Fruit fly (Drosophila melanogaster) whole organism, prepupa: ENCODE measurements around the gene dl.

ENCODE experiments used
- Blimp-1 ChIP-seq: fragments of 200-800 bp; sonication (Bioruptor generic); optimal IDR thresholded peaks from 3 replicates; lab custom pipeline; 2017; ENCODE audit warnings: missing biosample characterization, missing genetic modification characterization, mild to moderate bottlenecking, moderate library complexity, missing genetic modification reagents
- CG10669 ChIP-seq: fragments of 200-800 bp; sonication (Bioruptor generic); optimal IDR thresholded peaks from 3 replicates; lab custom pipeline; 2018; ENCODE audit warnings: missing biosample characterization, mild to moderate bottlenecking, missing genetic modification characterization, moderate library complexity
- CG11294 ChIP-seq: fragments of 200-800 bp; sonication (Bioruptor generic); IDR thresholded peaks from 2 replicates; pipeline ENCODE4 v1.3.6; 2022; ENCODE audit warnings: missing biosample characterization, missing genetic modification characterization
- CG11762 ChIP-seq: fragments of 200-800 bp; sonication (Bioruptor generic); optimal IDR thresholded peaks from 3 replicates; lab custom pipeline; 2016; ENCODE audit warnings: missing biosample characterization, missing genetic modification characterization; ENCODE audit not compliant: insufficient read depth
- CG15336 ChIP-seq: fragments of 200-800 bp; sonication (Bioruptor generic); IDR thresholded peaks from 2 replicates; pipeline ENCODE4 v1.3.6; 2022; ENCODE audit warnings: missing biosample characterization, missing genetic modification characterization
- CG1621 ChIP-seq: fragments of 200-800 bp; sonication (Bioruptor generic); optimal IDR thresholded peaks from 3 replicates; lab custom pipeline; 2018; ENCODE audit warnings: missing biosample characterization, mild to moderate bottlenecking, missing genetic modification characterization
- CG3032 ChIP-seq: fragments of 200-800 bp; optimal IDR thresholded peaks from 2 replicates; lab custom pipeline; 2019; ENCODE audit warnings: missing biosample characterization, mild to moderate bottlenecking, missing genetic modification characterization, moderate library complexity
- CG31627 ChIP-seq: fragments of 200-800 bp; sonication (Bioruptor generic); optimal IDR thresholded peaks from 3 replicates; lab custom pipeline; 2016; ENCODE audit warnings: missing biosample characterization, missing genetic modification characterization
- CG32006 ChIP-seq: fragments of 200-800 bp; sonication (Bioruptor generic); optimal IDR thresholded peaks from 3 replicates; lab custom pipeline; 2017; ENCODE audit warnings: missing biosample characterization, mild to moderate bottlenecking, missing genetic modification characterization
- CG34406 ChIP-seq: fragments of 200-800 bp; sonication (Bioruptor generic); optimal IDR thresholded peaks from 3 replicates; lab custom pipeline; 2016; ENCODE audit warnings: missing biosample characterization, missing genetic modification characterization
- CG3919 ChIP-seq: fragments of 200-800 bp; sonication (Bioruptor generic); optimal IDR thresholded peaks from 3 replicates; lab custom pipeline; 2016; ENCODE audit warnings: missing biosample characterization, missing genetic modification characterization
- CG4318 ChIP-seq: fragments of 200-800 bp; sonication (Bioruptor generic); optimal IDR thresholded peaks from 3 replicates; lab custom pipeline; 2017; ENCODE audit warnings: missing biosample characterization, mild to moderate bottlenecking, missing genetic modification characterization
- CG6163 ChIP-seq: fragments of 200-800 bp; sonication (Bioruptor generic); IDR thresholded peaks from 3 replicates; pipeline ENCODE4 v1.3.6; 2022; ENCODE audit warnings: missing biosample characterization, missing genetic modification characterization
- CG6276 ChIP-seq: fragments of 200-800 bp; sonication (Bioruptor generic); optimal IDR thresholded peaks from 2 replicates; lab custom pipeline; 2017; ENCODE audit warnings: missing biosample characterization, mild to moderate bottlenecking, missing genetic modification characterization
- CG6792 ChIP-seq: fragments of 200-800 bp; sonication (Bioruptor generic); optimal IDR thresholded peaks from 3 replicates; lab custom pipeline; 2016; ENCODE audit warnings: missing biosample characterization, missing genetic modification characterization
- CG6808 ChIP-seq: fragments of 200-800 bp; sonication (Bioruptor generic); optimal IDR thresholded peaks from 3 replicates; lab custom pipeline; 2017; ENCODE audit warnings: missing biosample characterization, missing genetic modification characterization, mild to moderate bottlenecking, moderate library complexity, missing genetic modification reagents
- CG6854 ChIP-seq: fragments of 200-800 bp; sonication (Bioruptor generic); optimal IDR thresholded peaks from 2 replicates; lab custom pipeline; 2017; ENCODE audit warnings: missing biosample characterization, mild to moderate bottlenecking, missing genetic modification characterization
- CG7368 ChIP-seq: fragments of 200-800 bp; sonication (Bioruptor generic); optimal IDR thresholded peaks from 3 replicates; lab custom pipeline; 2016; ENCODE audit warnings: missing biosample characterization, missing genetic modification characterization
- CG8319 ChIP-seq: fragments of 200-800 bp; sonication (Bioruptor generic); optimal IDR thresholded peaks from 3 replicates; lab custom pipeline; 2016; ENCODE audit warnings: missing biosample characterization, missing genetic modification characterization
- CG8632 ChIP-seq: fragments of 200-800 bp; sonication (Bioruptor generic); optimal IDR thresholded peaks from 3 replicates; lab custom pipeline; 2016; ENCODE audit warnings: missing biosample characterization, missing genetic modification characterization
- CG9139 ChIP-seq: fragments of 200-800 bp; sonication (Bioruptor generic); optimal IDR thresholded peaks from 3 replicates; lab custom pipeline; 2017; ENCODE audit warnings: missing biosample characterization, mild to moderate bottlenecking, missing genetic modification characterization
- Eip75B ChIP-seq: fragments of 200-800 bp; sonication (Bioruptor generic); optimal IDR thresholded peaks from 3 replicates; lab custom pipeline; 2016; ENCODE audit warnings: missing biosample characterization, missing genetic modification characterization
- Ets21C ChIP-seq: fragments of 200-800 bp; sonication (Bioruptor generic); optimal IDR thresholded peaks from 3 replicates; lab custom pipeline; 2016; ENCODE audit warnings: missing biosample characterization, missing genetic modification characterization
- Ets96B ChIP-seq: fragments of 200-800 bp; optimal IDR thresholded peaks from 2 replicates; lab custom pipeline; 2019; ENCODE audit warnings: missing biosample characterization, mild to moderate bottlenecking, missing genetic modification characterization, moderate library complexity
- Hr4 ChIP-seq: fragments of 200-800 bp; sonication (Bioruptor generic); optimal IDR thresholded peaks from 3 replicates; lab custom pipeline; 2016; ENCODE audit warnings: missing biosample characterization, missing genetic modification characterization
- Lpt ChIP-seq: fragments of 200-800 bp; sonication (Bioruptor generic); optimal IDR thresholded peaks from 3 replicates; lab custom pipeline; 2016; ENCODE audit warnings: missing biosample characterization, missing genetic modification characterization
- OdsH ChIP-seq: fragments of 200-800 bp; sonication (Bioruptor generic); optimal IDR thresholded peaks from 3 replicates; lab custom pipeline; 2016; ENCODE audit warnings: missing biosample characterization, missing genetic modification characterization
- Smox ChIP-seq: fragments of 200-800 bp; sonication (Bioruptor generic); optimal IDR thresholded peaks from 3 replicates; lab custom pipeline; 2016; ENCODE audit warnings: missing biosample characterization, missing genetic modification characterization
- Sox102F ChIP-seq: fragments of 200-800 bp; sonication (Bioruptor generic); optimal IDR thresholded peaks from 2 replicates; lab custom pipeline; 2016; ENCODE audit warnings: missing biosample characterization, mild to moderate bottlenecking, missing genetic modification characterization
- Sox14 ChIP-seq: fragments of 200-800 bp; sonication (Bioruptor generic); optimal IDR thresholded peaks from 3 replicates; lab custom pipeline; 2016; ENCODE audit warnings: missing biosample characterization, missing genetic modification characterization
- Sox15 ChIP-seq: fragments of 200-800 bp; sonication (Bioruptor generic); optimal IDR thresholded peaks from 3 replicates; lab custom pipeline; 2016; ENCODE audit warnings: missing biosample characterization, missing genetic modification characterization
- achi ChIP-seq: fragments of 200-800 bp; sonication (Bioruptor generic); optimal IDR thresholded peaks from 3 replicates; lab custom pipeline; 2016; ENCODE audit warnings: missing biosample characterization, missing genetic modification characterization
- cyc ChIP-seq: fragments of 200-800 bp; sonication (Bioruptor generic); optimal IDR thresholded peaks from 3 replicates; lab custom pipeline; 2016; ENCODE audit warnings: missing biosample characterization, missing genetic modification characterization
- dac ChIP-seq: fragments of 200-800 bp; sonication (Bioruptor generic); optimal IDR thresholded peaks from 2 replicates; lab custom pipeline; 2017; ENCODE audit warnings: missing biosample characterization, mild to moderate bottlenecking, missing genetic modification characterization
- dsx ChIP-seq: fragments of 200-800 bp; optimal IDR thresholded peaks from 3 replicates; lab custom pipeline; 2019; ENCODE audit warnings: missing biosample characterization, mild to moderate bottlenecking, missing genetic modification characterization, moderate library complexity; ENCODE audit not compliant: poor library complexity, severe bottlenecking
- eg ChIP-seq: fragments of 200-800 bp; sonication (Bioruptor generic); IDR thresholded peaks from 3 replicates; pipeline ENCODE4 v1.3.6; 2022; ENCODE audit warnings: missing biosample characterization, missing genetic modification characterization
- esn ChIP-seq: fragments of 200-800 bp; sonication (Bioruptor generic); optimal IDR thresholded peaks from 2 replicates; lab custom pipeline; 2016; ENCODE audit warnings: missing biosample characterization, mild to moderate bottlenecking, missing genetic modification characterization, moderate library complexity
- fd59A ChIP-seq: fragments of 200-800 bp; sonication (Bioruptor generic); optimal IDR thresholded peaks from 2 replicates; lab custom pipeline; 2017; ENCODE audit warnings: missing biosample characterization, mild to moderate bottlenecking, missing genetic modification characterization, missing genetic modification reagents
- fd85E ChIP-seq: fragments of 200-800 bp; sonication (Bioruptor generic); optimal IDR thresholded peaks from 3 replicates; lab custom pipeline; 2016; ENCODE audit warnings: missing biosample characterization, missing genetic modification characterization
- net ChIP-seq: fragments of 200-800 bp; sonication (Bioruptor generic); optimal IDR thresholded peaks from 3 replicates; lab custom pipeline; 2016; ENCODE audit warnings: missing biosample characterization, missing genetic modification characterization
- salr ChIP-seq, 2 experiments: fragments of 200-800 bp; sonication (Bioruptor generic); optimal IDR thresholded peaks; 3 replicates each; lab custom pipeline; 2016 to 2018; ENCODE audit warnings: missing biosample characterization in 2 of 2, missing genetic modification characterization in 2 of 2, mild to moderate bottlenecking in 1 of 2
- svp ChIP-seq: fragments of 200-800 bp; sonication (Bioruptor generic); peaks from one replicate; lab custom pipeline; 2016; ENCODE audit warnings: missing biosample characterization, missing genetic modification characterization
- topi ChIP-seq: fragments of 200-800 bp; sonication (Bioruptor generic); optimal IDR thresholded peaks from 3 replicates; lab custom pipeline; 2016; ENCODE audit warnings: missing biosample characterization, missing genetic modification characterization
- vri ChIP-seq: fragments of 200-800 bp; sonication (Bioruptor generic); optimal IDR thresholded peaks from 3 replicates; lab custom pipeline; 2016; ENCODE audit warnings: missing biosample characterization, mild to moderate bottlenecking, missing genetic modification characterization

The dl gene

dm6 chr2L:17421366-17421765 lies 28.8 kb downstream of the dl start (continued):
- no peak for TF ChIP-seq CG3919 (GFP tag; lab: Kevin White, UChicago)
- TF ChIP-seq Sox14 (GFP tag; lab: Kevin White, UChicago), result peak; percentile 13
- no peak for TF ChIP-seq CG1621
- TF ChIP-seq CG32006 (GFP tag; lab: Kevin White, UChicago), result peak; percentile 36
- TF ChIP-seq CG7368, result no peak
- TF ChIP-seq CG3032, result peak; percentile 78
- peak; percentile 21 for TF ChIP-seq CG6792 (GFP tag; lab: Kevin White, UChicago)
- TF ChIP-seq CG4318, result peak; percentile 7
- no peak for TF ChIP-seq dac (GFP tag; lab: Kevin White, UChicago)
- peak; percentile 49 for TF ChIP-seq CG34406
- TF ChIP-seq eg, result peak; percentile 45; the same call in 1 of the 3 replicates
- peak; percentile 79 for TF ChIP-seq esn (GFP tag; lab: Kevin White, UChicago)
- no peak for TF ChIP-seq topi (GFP tag; lab: Kevin White, UChicago)
- peak; percentile 20 for TF ChIP-seq Ets21C (GFP tag; lab: Kevin White, UChicago)

- no peak for TF ChIP-seq CG3032
- no peak for TF ChIP-seq OdsH (GFP tag; lab: Kevin White, UChicago)
- no peak for TF ChIP-seq CG6854 (GFP tag; lab: Kevin White, UChicago)
- no peak for TF ChIP-seq net (GFP tag; lab: Kevin White, UChicago)
- no peak for TF ChIP-seq esn (GFP tag; lab: Kevin White, UChicago)
- TF ChIP-seq Blimp-1, result no peak
- TF ChIP-seq eg, result no peak
These were observed 29.7 kb downstream of the dl start for dm6 chr2L:17420419-17420818.

dm6 chr2L:17412533-17412932 lies 37.6 kb downstream of the dl start, which contains the start of gene Rsph9:
Gene Rsph9, minus strand, starts transcription at chr2L:17412633.
- TF ChIP-seq cyc (GFP tag; lab: Kevin White, UChicago) (no peak), CG8319 (GFP tag; lab: Kevin White, UChicago) (no peak), esn (GFP tag; lab: Kevin White, UChicago) (no peak), topi (GFP tag; lab: Kevin White, UChicago) (no peak), Eip75B (GFP tag; lab: Kevin White, UChicago) (no peak), CG1621 (no peak), dsx (GFP tag; lab: Kevin White, UChicago) (no peak), CG6276 (no peak), dac (GFP tag; lab: Kevin White, UChicago) (no peak)

- TF ChIP-seq net (GFP tag; lab: Kevin White, UChicago) (no peak), CG9139 (GFP tag; lab: Kevin White, UChicago) (no peak), Ets21C (GFP tag; lab: Kevin White, UChicago) (peak; percentile 62), Lpt (no peak), Blimp-1 (peak; percentile 25), Sox15 (GFP tag; lab: Kevin White, UChicago) (peak; percentile 63), CG4318 (peak; percentile 72), fd85E (GFP tag; lab: Kevin White, UChicago) (no peak), Hr4 (GFP tag; lab: Kevin White, UChicago) (peak; percentile 86), salr (GFP tag; optimal IDR thresholded peaks at IDR 0.05; lab: Kevin White, UChicago) (peak in 1 of 2 experiments; percentile 21), esn (GFP tag; lab: Kevin White, UChicago) (peak; percentile 85), CG10669 (GFP tag; lab: Kevin White, UChicago) (no peak), CG6808 (no peak), CG11294 (GFP tag; lab: Robert Waterston, UW) (peak; percentile 17; the same call in 1 of the 2 replicates), dac (GFP tag; lab: Kevin White, UChicago) (no peak), CG6854 (GFP tag; lab: Kevin White, UChicago) (no peak), fd59A (peak; percentile 57), CG8632 (peak; percentile 48), CG6163 (peak; percentile 55), Ets96B (tag; lab: Kevin White, UChicago) (peak; percentile 73), svp (GFP tag; lab: Kevin White, UChicago) (no peak), CG3919 (GFP tag; lab: Kevin White, UChicago) (no peak), Sox102F (peak; percentile 73), CG11762 (GFP tag; lab: Kevin White, UChicago) (peak; percentile 44), vri (GFP tag; lab: Kevin White, UChicago) (no peak), CG34406 (peak; percentile 78), CG6792 (GFP tag; lab: Kevin White, UChicago) (no peak), CG31627 (GFP tag; lab: Kevin White, UChicago) (peak; percentile 81), CG15336 (GFP tag; lab: Robert Waterston, UW) (peak; percentile 63; the same call in 1 of the 2 replicates), achi (GFP tag; lab: Kevin White, UChicago) (peak; percentile 80), Smox (no peak)
These were observed 39.8 kb downstream of the dl start, which contains the start of the genes Polr2J and CG15141 for dm6 chr2L:17410358-17410757. Gene Polr2J, minus strand, starts transcription at chr2L:17410406. Gene CG15141, plus strand, starts transcription at chr2L:17410641.
